Worm (Caenorhabditis elegans) whole organism, mixed stage, embryonic: ENCODE data around the gene F54B8.1.

Experiments used
- M03D4.4 ChIP-seq: sonication (generic microtip); optimal IDR thresholded peaks from 2 replicates; lab custom pipeline; 2017; ENCODE audit warnings: mild to moderate bottlenecking, missing genetic modification characterization, missing compliant biosample characterization
- ceh-83 ChIP-seq: fragments of 200-800 bp; sonication (Bioruptor generic); optimal IDR thresholded peaks from 2 replicates; lab custom pipeline; 2018; ENCODE audit warnings: mild to moderate bottlenecking, missing genetic modification characterization, missing compliant biosample characterization
- elt-1 ChIP-seq: sonication (generic microtip); optimal IDR thresholded peaks from 2 replicates; lab custom pipeline; 2017; ENCODE audit warnings: missing genetic modification characterization, mild to moderate bottlenecking, missing compliant biosample characterization, antibody characterized with exemption, moderate library complexity, borderline replicate concordance; ENCODE audit not compliant: insufficient read depth
- mab-5 ChIP-seq: fragments of 150-350 bp; optimal IDR thresholded peaks from 2 replicates; lab custom pipeline; 2014; ENCODE audit warnings: missing biosample characterization, missing genetic modification characterization
- mep-1 ChIP-seq: fragments of 150-350 bp; optimal IDR thresholded peaks from 2 replicates; lab custom pipeline; 2017; ENCODE audit warnings: missing biosample characterization, missing genetic modification reagents, missing genetic modification characterization, inconsistent platforms
- pha-4 ChIP-seq: fragments of 150-350 bp; optimal IDR thresholded peaks from 2 replicates; lab custom pipeline; 2018; ENCODE audit warnings: missing biosample characterization, missing genetic modification reagents, missing genetic modification characterization
- snpc-4 ChIP-seq: fragments of 150-350 bp; optimal IDR thresholded peaks from 2 replicates; lab custom pipeline; 2014; ENCODE audit warnings: missing biosample characterization, missing genetic modification characterization

DNA sequence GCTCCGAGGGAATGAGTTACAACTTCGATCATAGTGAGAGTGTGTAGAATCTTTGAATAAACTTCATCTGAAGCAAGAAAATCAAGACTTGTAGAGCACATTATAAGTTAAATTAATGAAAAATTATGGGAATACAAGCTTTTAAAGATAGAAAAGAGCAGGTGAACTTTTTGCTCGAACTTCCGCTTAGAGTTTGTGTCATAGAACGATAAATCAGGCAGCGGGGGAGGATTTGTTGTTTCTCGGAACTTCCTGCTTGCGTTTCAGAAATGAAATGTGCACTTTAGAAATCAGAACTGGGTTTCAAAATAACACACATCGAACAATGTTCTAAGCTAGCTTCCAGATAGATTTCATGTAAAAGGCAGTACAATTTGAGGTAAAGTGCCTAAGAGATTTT lies 30.5 kb downstream of the F54B8.1 start, which contains the start of gene srh-149:
- TF ChIP-seq mab-5: no peak
- TF ChIP-seq snpc-4 (tag; lab: Kevin White, UChicago): no peak
- no peak for TF ChIP-seq elt-1 (tag; lab: Kevin White, UChicago)
- no peak for TF ChIP-seq ceh-83 (GFP tag; lab: Kevin White, UChicago)
- no peak for TF ChIP-seq pha-4
- no peak for TF ChIP-seq M03D4.4 (tag; lab: Kevin White, UChicago)
- no peak for TF ChIP-seq mep-1
